Fruit fly (Drosophila melanogaster): ENCODE measurements around the gene hiw.

hiw gene

dm6 chrX:15063404-15064062, at the start of gene hiw, which contains the start of gene ND-B18:
hiw (minus strand) TSS chrX:15063429.
ND-B18 (plus strand) TSS chrX:15063733.
- peak; percentile 61 for TF ChIP-seq CG17801 (GFP tag; optimal IDR thresholded peaks at IDR 0.05; ENCODE audit: partially characterized antibody)

dm6 chrX:15111888-15112287, 48.7 kb upstream of the hiw start:
- TF ChIP-seq CG17801 (GFP tag; optimal IDR thresholded peaks at IDR 0.05; ENCODE audit: partially characterized antibody): no peak

- no peak for TF ChIP-seq CG17801 (GFP tag; optimal IDR thresholded peaks at IDR 0.05; ENCODE audit: partially characterized antibody)
These were observed 32.7 kb upstream of the hiw start, which contains the start of gene CG9072 for dm6 chrX:15095942-15096341. CG9072 (minus strand) TSS chrX:15096042.

dm6 chrX:15091159-15091558, 27.9 kb upstream of the hiw start:
- TF ChIP-seq CG17801 (GFP tag; optimal IDR thresholded peaks at IDR 0.05; ENCODE audit: partially characterized antibody): no peak

dm6 chrX:15090371-15090770, 27.1 kb upstream of the hiw start:
- no peak for TF ChIP-seq CG17801 (GFP tag; optimal IDR thresholded peaks at IDR 0.05; ENCODE audit: partially characterized antibody)

- no peak for TF ChIP-seq CG17801 (GFP tag; optimal IDR thresholded peaks at IDR 0.05; ENCODE audit: partially characterized antibody)
These were observed 26.0 kb upstream of the hiw start, which contains the start of gene Rab3-GEF for dm6 chrX:15089146-15089698. Rab3-GEF (plus strand) TSS chrX:15089682.

dm6 chrX:15085777-15086510, 22.7 kb upstream of the hiw start, which contains the start of the genes CG15027 and Dbct:
CG15027 (minus strand) TSS chrX:15085827.
Dbct (plus strand) TSS chrX:15086125.
- peak; percentile 92 for TF ChIP-seq CG17801 (GFP tag; optimal IDR thresholded peaks at IDR 0.05; ENCODE audit: partially characterized antibody)

- TF ChIP-seq CG17801 (GFP tag; optimal IDR thresholded peaks at IDR 0.05; ENCODE audit: partially characterized antibody): peak; percentile 72
These were observed 21.4 kb upstream of the hiw start, which contains the start of gene Cox17 for dm6 chrX:15084580-15085138. Cox17 (minus strand) TSS chrX:15084699.

dm6 chrX:15082681-15083080, 19.5 kb upstream of the hiw start, which contains the start of gene CG33178:
CG33178 (plus strand) TSS chrX:15082827.
- TF ChIP-seq CG17801 (GFP tag; optimal IDR thresholded peaks at IDR 0.05; ENCODE audit: partially characterized antibody): no peak

dm6 chrX:15080780-15081402, 17.7 kb upstream of the hiw start, which contains the start of gene CG33177:
CG33177 (plus strand) TSS chrX:15081367.
- TF ChIP-seq CG17801 (GFP tag; optimal IDR thresholded peaks at IDR 0.05; ENCODE audit: partially characterized antibody): no peak

dm6 chrX:15079945-15080344, 16.7 kb upstream of the hiw start:
- peak; percentile 34 for TF ChIP-seq CG17801 (GFP tag; optimal IDR thresholded peaks at IDR 0.05; ENCODE audit: partially characterized antibody)

dm6 chrX:15079163-15079809, 16.1 kb upstream of the hiw start:
- TF ChIP-seq CG17801 (GFP tag; optimal IDR thresholded peaks at IDR 0.05; ENCODE audit: partially characterized antibody): peak; percentile 57

dm6 chrX:15078394-15078793, 15.2 kb upstream of the hiw start:
- no peak for TF ChIP-seq CG17801 (GFP tag; optimal IDR thresholded peaks at IDR 0.05; ENCODE audit: partially characterized antibody)

dm6 chrX:15077576-15078136, 14.4 kb upstream of the hiw start:
- TF ChIP-seq CG17801 (GFP tag; optimal IDR thresholded peaks at IDR 0.05; ENCODE audit: partially characterized antibody): peak; percentile 75

Data from ovary, adult (tissue).